Worm (Caenorhabditis elegans) whole organism, L4 larva: ENCODE data around the gene F14D7.9.

Experiments
- D1046.2 ChIP-seq: fragments of 200-800 bp; sonication (Bioruptor generic); IDR thresholded peaks from 2 replicates; pipeline ENCODE4 v1.3.6; 2022; ENCODE audit warnings: missing genetic modification characterization, missing compliant biosample characterization
- F26F4.8 ChIP-seq: fragments of 200-800 bp; sonication (Bioruptor generic); conservative IDR thresholded peaks from 2 replicates; pipeline ENCODE4 v1.3.6; 2022; ENCODE audit warnings: missing genetic modification characterization, missing compliant biosample characterization
- F37D6.2 ChIP-seq: sonication (generic microtip); optimal IDR thresholded peaks from 2 replicates; lab custom pipeline; 2016; ENCODE audit warnings: mild to moderate bottlenecking, missing genetic modification characterization, missing compliant biosample characterization
- Y48G9A.11 ChIP-seq: fragments of 200-800 bp; sonication (Bioruptor generic); IDR thresholded peaks from 2 replicates; pipeline ENCODE4 v1.3.6; 2022; ENCODE audit warnings: missing genetic modification reagents, missing genetic modification characterization, missing compliant biosample characterization
- ZK337.2 ChIP-seq: fragments of 200-800 bp; sonication (Bioruptor generic); IDR thresholded peaks from 2 replicates; pipeline ENCODE4 v1.3.6; 2022; ENCODE audit warnings: missing genetic modification reagents, missing genetic modification characterization, missing compliant biosample characterization
- aha-1 ChIP-seq: fragments of 150-350 bp; peaks from one replicate; lab custom pipeline; 2014; ENCODE audit warnings: missing biosample characterization, missing genetic modification characterization
- attf-4 ChIP-seq: sonication (generic microtip); optimal IDR thresholded peaks from 3 replicates; lab custom pipeline; 2017; ENCODE audit warnings: missing biosample characterization, missing genetic modification characterization
- ceh-28 ChIP-seq: fragments of 150-350 bp; optimal IDR thresholded peaks from 2 replicates; lab custom pipeline; 2014; ENCODE audit warnings: missing biosample characterization, missing genetic modification reagents, missing genetic modification characterization
- ceh-32 ChIP-seq: sonication (generic microtip); optimal IDR thresholded peaks from 2 replicates; lab custom pipeline; 2016; ENCODE audit warnings: mild to moderate bottlenecking, missing genetic modification characterization, missing compliant biosample characterization; ENCODE audit not compliant: poor library complexity
- ceh-82 ChIP-seq: sonication (generic microtip); optimal IDR thresholded peaks from 2 replicates; lab custom pipeline; 2017; ENCODE audit warnings: missing biosample characterization, missing genetic modification characterization
- ces-1 ChIP-seq: fragments of 150-350 bp; sonication (generic microtip); optimal IDR thresholded peaks from 4 replicates; lab custom pipeline; 2014; ENCODE audit warnings: missing biosample characterization, missing genetic modification reagents, missing genetic modification characterization
- ctbp-1 ChIP-seq: fragments of 200-800 bp; sonication (Bioruptor generic); IDR thresholded peaks from 2 replicates; pipeline ENCODE4 v1.3.6; 2022; ENCODE audit warnings: missing genetic modification reagents, missing genetic modification characterization, missing compliant biosample characterization
- daf-12 ChIP-seq: fragments of 150-350 bp; optimal IDR thresholded peaks from 2 replicates; lab custom pipeline; 2014; ENCODE audit warnings: missing biosample characterization, missing genetic modification reagents, missing genetic modification characterization
- daf-16 ChIP-seq, 3 experiments: sonication (generic microtip); optimal IDR thresholded peaks; 2 replicates each; lab custom pipeline; 2016 to 2017; ENCODE audit warnings: missing genetic modification characterization in 3 of 3, missing genetic modification reagents in 3 of 3, mild to moderate bottlenecking in 2 of 3, missing compliant biosample characterization in 2 of 3, missing biosample characterization in 1 of 3, moderate library complexity in 1 of 3
- daf-19 ChIP-seq: fragments of 200-800 bp; sonication (Bioruptor generic); conservative IDR thresholded peaks from 2 replicates; pipeline ENCODE4 v1.3.6; 2022; ENCODE audit warnings: missing genetic modification characterization, missing compliant biosample characterization
- dmd-8 ChIP-seq: fragments of 200-800 bp; sonication (Bioruptor generic); IDR thresholded peaks from 2 replicates; pipeline ENCODE4 v1.3.6; 2022; ENCODE audit warnings: missing genetic modification characterization, missing compliant biosample characterization
- dmd-9 ChIP-seq: fragments of 200-800 bp; sonication (Bioruptor generic); IDR thresholded peaks from 2 replicates; pipeline ENCODE4 v1.3.6; 2022; ENCODE audit warnings: missing genetic modification reagents, missing genetic modification characterization, missing compliant biosample characterization
- egl-43 ChIP-seq: fragments of 200-800 bp; sonication (Bioruptor generic); IDR thresholded peaks from 2 replicates; pipeline ENCODE4 v1.3.6; 2022; ENCODE audit warnings: missing genetic modification reagents, missing genetic modification characterization, missing compliant biosample characterization
- fkh-10 ChIP-seq: fragments of 150-350 bp; optimal IDR thresholded peaks from 2 replicates; lab custom pipeline; 2014; ENCODE audit warnings: missing biosample characterization, missing genetic modification reagents, missing genetic modification characterization
- fos-1 ChIP-seq: fragments of 150-350 bp; optimal IDR thresholded peaks from 2 replicates; lab custom pipeline; 2014; ENCODE audit warnings: missing biosample characterization, missing genetic modification characterization
- gei-8 ChIP-seq: fragments of 200-800 bp; sonication (Bioruptor generic); optimal IDR thresholded peaks from 2 replicates; lab custom pipeline; 2018; ENCODE audit warnings: mild to moderate bottlenecking, missing genetic modification characterization, missing compliant biosample characterization
- hif-1 ChIP-seq, 2 experiments: sonication (generic microtip); optimal IDR thresholded peaks; 2 replicates each; lab custom pipeline; 2016 to 2017; ENCODE audit warnings: missing compliant biosample characterization in 2 of 2, missing genetic modification characterization in 2 of 2, missing genetic modification reagents in 2 of 2, missing genotype in 2 of 2, mild to moderate bottlenecking in 1 of 2
- hmg-1.1 ChIP-seq: fragments of 200-800 bp; sonication (Bioruptor generic); IDR thresholded peaks from 2 replicates; pipeline ENCODE4 v1.3.6; 2022; ENCODE audit warnings: missing genetic modification reagents, missing genetic modification characterization, missing compliant biosample characterization
- jun-1 ChIP-seq: fragments of 150-350 bp; optimal IDR thresholded peaks from 2 replicates; lab custom pipeline; 2014; ENCODE audit warnings: missing biosample characterization, missing genetic modification reagents, missing genetic modification characterization
- lim-7 ChIP-seq: fragments of 200-800 bp; sonication (Bioruptor generic); IDR thresholded peaks from 2 replicates; pipeline ENCODE4 v1.3.6; 2022; ENCODE audit warnings: missing genetic modification characterization, missing compliant biosample characterization
- lin-29 ChIP-seq: fragments of 200-800 bp; sonication (Bioruptor generic); IDR thresholded peaks from 2 replicates; pipeline ENCODE4 v1.3.6; 2022; ENCODE audit warnings: missing genetic modification reagents, missing genetic modification characterization, missing compliant biosample characterization
- lir-3 ChIP-seq: sonication (generic microtip); optimal IDR thresholded peaks from 2 replicates; lab custom pipeline; 2016; ENCODE audit warnings: mild to moderate bottlenecking, missing genetic modification characterization, missing compliant biosample characterization
- lsy-2 ChIP-seq, 2 experiments: fragments of 150-350 bp in 1 of 2; sonication (generic microtip) in 1 of 2; optimal IDR thresholded peaks; 2 replicates each; lab custom pipeline; 2014 to 2017; ENCODE audit warnings: missing biosample characterization in 2 of 2, missing genetic modification characterization in 2 of 2
- mdl-1 ChIP-seq, 2 experiments: fragments of 150-350 bp in 1 of 2; sonication (generic microtip) in 1 of 2; optimal IDR thresholded peaks; 2 replicates each; lab custom pipeline; 2014 to 2017; ENCODE audit warnings: missing biosample characterization in 2 of 2, missing genetic modification characterization in 2 of 2
- mep-1 ChIP-seq: fragments of 150-350 bp; sonication (generic microtip); optimal IDR thresholded peaks from 3 replicates; lab custom pipeline; 2014; ENCODE audit warnings: missing biosample characterization, missing genetic modification characterization
- mxl-2 ChIP-seq: fragments of 200-800 bp; sonication (Bioruptor generic); conservative IDR thresholded peaks from 2 replicates; pipeline ENCODE4 v1.3.6; 2022; ENCODE audit warnings: missing genetic modification reagents, missing genetic modification characterization, missing compliant biosample characterization
- mxl-3 ChIP-seq: fragments of 200-800 bp; sonication (Bioruptor generic); optimal IDR thresholded peaks from 2 replicates; lab custom pipeline; 2018; ENCODE audit warnings: mild to moderate bottlenecking, missing genetic modification characterization, missing compliant biosample characterization
- nhr-111 ChIP-seq: fragments of 200-800 bp; sonication (Bioruptor generic); optimal IDR thresholded peaks from 2 replicates; lab custom pipeline; 2018; ENCODE audit warnings: mild to moderate bottlenecking, missing genetic modification characterization, missing compliant biosample characterization
- nhr-28 ChIP-seq: fragments of 150-350 bp; optimal IDR thresholded peaks from 2 replicates; lab custom pipeline; 2014; ENCODE audit warnings: missing biosample characterization, missing genetic modification characterization
- nhr-77 ChIP-seq: fragments of 150-350 bp; optimal IDR thresholded peaks from 2 replicates; lab custom pipeline; 2014; ENCODE audit warnings: missing biosample characterization, missing genetic modification characterization
- pha-4 ChIP-seq, 2 experiments: fragments of 150-350 bp in 1 of 2; fragments of 200-800 bp in 1 of 2; sonication (Bioruptor generic) in 1 of 2; IDR thresholded peaks in 1 of 2; optimal IDR thresholded peaks in 1 of 2; 2 replicates each; pipeline versions ENCODE4 v1.3.6 to Lab custom; 2014 to 2022; ENCODE audit warnings: missing genetic modification characterization in 2 of 2, missing genetic modification reagents in 2 of 2, missing biosample characterization in 1 of 2, missing compliant biosample characterization in 1 of 2
- sdz-12 ChIP-seq: fragments of 200-800 bp; sonication (Bioruptor generic); optimal IDR thresholded peaks from 2 replicates; lab custom pipeline; 2018; ENCODE audit warnings: mild to moderate bottlenecking, missing genetic modification characterization, missing compliant biosample characterization
- set-16 ChIP-seq: fragments of 200-800 bp; sonication (Bioruptor generic); IDR thresholded peaks from 2 replicates; pipeline ENCODE4 v1.3.6; 2022; ENCODE audit warnings: missing genetic modification reagents, missing genetic modification characterization, missing compliant biosample characterization
- snpc-1.2 ChIP-seq: fragments of 200-800 bp; sonication (Bioruptor generic); IDR thresholded peaks from 2 replicates; pipeline ENCODE4 v1.3.6; 2022; ENCODE audit warnings: missing genetic modification reagents, missing genetic modification characterization, missing compliant biosample characterization
- snpc-4 ChIP-seq: fragments of 150-350 bp; optimal IDR thresholded peaks from 2 replicates; lab custom pipeline; 2014; ENCODE audit warnings: missing biosample characterization, missing genetic modification characterization
- spr-1 ChIP-seq: sonication (generic microtip); optimal IDR thresholded peaks from 2 replicates; lab custom pipeline; 2016; ENCODE audit warnings: mild to moderate bottlenecking, missing genetic modification characterization, missing compliant biosample characterization
- spr-3 ChIP-seq: fragments of 200-800 bp; sonication (Bioruptor generic); optimal IDR thresholded peaks from 2 replicates; lab custom pipeline; 2018; ENCODE audit warnings: mild to moderate bottlenecking, missing genetic modification characterization, missing compliant biosample characterization
- tra-1 ChIP-seq: fragments of 200-800 bp; sonication (Bioruptor generic); IDR thresholded peaks from 2 replicates; pipeline ENCODE4 v1.3.6; 2022; ENCODE audit warnings: missing genetic modification reagents, missing genetic modification characterization, missing compliant biosample characterization
- vab-7 ChIP-seq: fragments of 200-800 bp; sonication (Bioruptor generic); IDR thresholded peaks from 2 replicates; pipeline ENCODE4 v1.3.6; 2022; ENCODE audit warnings: missing genetic modification reagents, missing genetic modification characterization, missing compliant biosample characterization
- zfp-3 ChIP-seq: fragments of 200-800 bp; sonication (Bioruptor generic); conservative IDR thresholded peaks from 2 replicates; pipeline ENCODE4 v1.3.6; 2022; ENCODE audit warnings: missing genetic modification reagents, missing genetic modification characterization, missing compliant biosample characterization
- zip-2 ChIP-seq: fragments of 150-350 bp; optimal IDR thresholded peaks from 2 replicates; lab custom pipeline; 2014; ENCODE audit warnings: missing biosample characterization, missing genetic modification characterization
- ztf-11 ChIP-seq: fragments of 150-350 bp; optimal IDR thresholded peaks from 2 replicates; lab custom pipeline; 2014; ENCODE audit warnings: missing biosample characterization, missing genetic modification characterization

The F14D7.9 gene

ce11 chrV:14320246-14320645 lies 25.8 kb downstream of the F14D7.9 start, which contains the start of gene F47B8.14:
Gene F47B8.14, plus strand, starts transcription at chrV:14320546.
- no peak for TF ChIP-seq ctbp-1 (GFP tag; lab: Robert Waterston, UW)
- no peak for TF ChIP-seq jun-1 (tag; lab: Kevin White, UChicago)
- TF ChIP-seq snpc-4, result no peak
- no peak for TF ChIP-seq dmd-9
- no peak for TF ChIP-seq lin-29 (GFP tag; lab: Robert Waterston, UW)
- no peak for TF ChIP-seq fkh-10 (GFP tag; lab: Kevin White, UChicago)
- no peak for TF ChIP-seq pha-4 (GFP tag; IDR thresholded peaks at IDR 0.05; lab: Robert Waterston, UW)
- TF ChIP-seq pha-4 (tag; optimal IDR thresholded peaks at IDR 0.05; lab: Kevin White, UChicago), result no peak
- no peak for TF ChIP-seq F26F4.8
- no peak for TF ChIP-seq ceh-28
- no peak for TF ChIP-seq mxl-3
- TF ChIP-seq egl-43 (GFP tag; lab: Robert Waterston, UW), result no peak
- no peak for TF ChIP-seq zfp-3 (GFP tag; lab: Robert Waterston, UW)
- TF ChIP-seq hif-1 (tag; optimal IDR thresholded peaks at IDR 0.05; lab: Kevin White, UChicago), result no peak
- TF ChIP-seq D1046.2 (GFP tag; lab: Robert Waterston, UW), result no peak
- no peak for TF ChIP-seq snpc-1.2
- TF ChIP-seq F37D6.2 (tag; lab: Kevin White, UChicago), result no peak
- no peak for TF ChIP-seq spr-3 (GFP tag; lab: Kevin White, UChicago)

- TF ChIP-seq ceh-32 (tag; lab: Kevin White, UChicago) (no peak), sdz-12 (GFP tag; lab: Kevin White, UChicago) (no peak), dmd-9 (peak; percentile 24; the same call in 1 of the 2 replicates), F37D6.2 (tag; lab: Kevin White, UChicago) (no peak), lim-7 (GFP tag; lab: Robert Waterston, UW) (0 out of 2 replicates have a peak, but pooled peaks have one; percentile 55), aha-1 (tag; lab: Kevin White, UChicago) (no peak), ceh-28 (no peak), vab-7 (GFP tag; lab: Robert Waterston, UW) (no peak), zip-2 (tag; lab: Kevin White, UChicago) (no peak), daf-16 (GFP tag; optimal IDR thresholded peaks at IDR 0.05; lab: Kevin White, UChicago) (no peak), daf-16 (tag; optimal IDR thresholded peaks at IDR 0.05; lab: Kevin White, UChicago) (no peak), mxl-3 (no peak), pha-4 (GFP tag; IDR thresholded peaks at IDR 0.05; lab: Robert Waterston, UW) (peak; percentile 33; the same call in 1 of the 2 replicates), pha-4 (tag; optimal IDR thresholded peaks at IDR 0.05; lab: Kevin White, UChicago) (no peak), ztf-11 (tag; lab: Kevin White, UChicago) (no peak), nhr-111 (GFP tag; lab: Kevin White, UChicago) (no peak), dmd-8 (0 out of 2 replicates have a peak, but pooled peaks have one; percentile 33), set-16 (GFP tag; lab: Robert Waterston, UW) (peak; percentile 99), nhr-28 (tag; lab: Kevin White, UChicago) (no peak), fos-1 (no peak), gei-8 (GFP tag; lab: Kevin White, UChicago) (no peak), ceh-82 (no peak), lir-3 (tag; lab: Kevin White, UChicago) (no peak), tra-1 (GFP tag; lab: Robert Waterston, UW) (no peak), ces-1 (GFP tag; lab: Kevin White, UChicago) (no peak), attf-4 (tag; lab: Kevin White, UChicago) (no peak), fkh-10 (GFP tag; lab: Kevin White, UChicago) (no peak)
Measured at ce11 chrV:14320730-14321319, 26.3 kb downstream of the F14D7.9 start.

ce11 chrV:14322743-14323142 lies 28.2 kb downstream of the F14D7.9 start, which contains the start of gene F47B8.3:
Gene F47B8.3, minus strand, starts transcription at chrV:14323003.
- TF ChIP-seq lsy-2 (tag; optimal IDR thresholded peaks at IDR 0.05; lab: Kevin White, UChicago) (peak in 1 of 2 experiments; percentile 49), ceh-32 (tag; lab: Kevin White, UChicago) (no peak), mep-1 (peak; percentile 59), daf-16 (GFP tag; optimal IDR thresholded peaks at IDR 0.05; lab: Kevin White, UChicago) (no peak), daf-16 (tag; optimal IDR thresholded peaks at IDR 0.05; lab: Kevin White, UChicago) (peak; percentile 9), daf-19 (GFP tag; lab: Robert Waterston, UW) (no peak), daf-12 (tag; lab: Kevin White, UChicago) (no peak), mdl-1 (tag; optimal IDR thresholded peaks at IDR 0.05; lab: Kevin White, UChicago) (peak in 1 of 2 experiments; percentile 70), jun-1 (tag; lab: Kevin White, UChicago) (no peak), nhr-77 (no peak), tra-1 (GFP tag; lab: Robert Waterston, UW) (no peak), mxl-2 (GFP tag; lab: Robert Waterston, UW) (no peak), hmg-1.1 (GFP tag; lab: Robert Waterston, UW) (peak; percentile 48), Y48G9A.11 (no peak), ZK337.2 (GFP tag; lab: Robert Waterston, UW) (no peak), spr-1 (tag; lab: Kevin White, UChicago) (no peak)
